Worm (Caenorhabditis elegans) whole organism, L4 larva: ENCODE data around the gene F22H10.2.

ENCODE experiments used
- D1046.2 ChIP-seq: fragments of 200-800 bp; sonication (Bioruptor generic); IDR thresholded peaks from 2 replicates; pipeline ENCODE4 v1.3.6; 2022; ENCODE audit warnings: missing genetic modification characterization, missing compliant biosample characterization
- F10B5.3 ChIP-seq: sonication (generic microtip); optimal IDR thresholded peaks from 2 replicates; lab custom pipeline; 2016; ENCODE audit warnings: mild to moderate bottlenecking, missing genetic modification characterization, missing compliant biosample characterization
- R02D3.7 ChIP-seq: fragments of 150-350 bp; sonication (generic microtip); optimal IDR thresholded peaks from 3 replicates; lab custom pipeline; 2014; ENCODE audit warnings: missing biosample characterization, missing genetic modification characterization
- T20F7.1 ChIP-seq: fragments of 200-800 bp; sonication (Bioruptor generic); optimal IDR thresholded peaks from 2 replicates; lab custom pipeline; 2018; ENCODE audit warnings: mild to moderate bottlenecking, missing genetic modification characterization, missing compliant biosample characterization
- T26A8.4 ChIP-seq: fragments of 200-800 bp; sonication (Bioruptor generic); IDR thresholded peaks from 2 replicates; pipeline ENCODE4 v1.3.6; 2022; ENCODE audit warnings: missing genetic modification characterization, missing compliant biosample characterization
- Y5F2A.4 ChIP-seq: fragments of 200-800 bp; sonication (Bioruptor generic); optimal IDR thresholded peaks from 2 replicates; lab custom pipeline; 2018; ENCODE audit warnings: mild to moderate bottlenecking, missing genetic modification characterization, missing compliant biosample characterization
- ZK337.2 ChIP-seq: fragments of 200-800 bp; sonication (Bioruptor generic); IDR thresholded peaks from 2 replicates; pipeline ENCODE4 v1.3.6; 2022; ENCODE audit warnings: missing genetic modification reagents, missing genetic modification characterization, missing compliant biosample characterization
- ZK546.5 ChIP-seq, 2 experiments: sonication (generic microtip); optimal IDR thresholded peaks; 2 replicates each; lab custom pipeline; 2017; ENCODE audit warnings: missing biosample characterization in 2 of 2, missing genetic modification characterization in 2 of 2
- ama-1 ChIP-seq: fragments of 150-350 bp; optimal IDR thresholded peaks from 2 replicates; lab custom pipeline; 2014; ENCODE audit warnings: inconsistent platforms, mixed read lengths
- ceh-44 ChIP-seq: fragments of 200-800 bp; sonication (Bioruptor generic); IDR thresholded peaks from 2 replicates; pipeline ENCODE4 v1.3.6; 2022; ENCODE audit warnings: missing genetic modification reagents, missing genetic modification characterization, missing compliant biosample characterization
- ceh-62 ChIP-seq: sonication (generic microtip); optimal IDR thresholded peaks from 2 replicates; lab custom pipeline; 2017; ENCODE audit warnings: missing biosample characterization, missing genetic modification characterization
- ces-1 ChIP-seq: fragments of 150-350 bp; sonication (generic microtip); optimal IDR thresholded peaks from 4 replicates; lab custom pipeline; 2014; ENCODE audit warnings: missing biosample characterization, missing genetic modification reagents, missing genetic modification characterization
- cey-2 ChIP-seq: sonication (generic microtip); optimal IDR thresholded peaks from 3 replicates; lab custom pipeline; 2017; ENCODE audit warnings: missing genetic modification characterization, mild to moderate bottlenecking, missing compliant biosample characterization, antibody characterized with exemption, borderline replicate concordance; ENCODE audit not compliant: insufficient read depth
- ctbp-1 ChIP-seq: fragments of 200-800 bp; sonication (Bioruptor generic); IDR thresholded peaks from 2 replicates; pipeline ENCODE4 v1.3.6; 2022; ENCODE audit warnings: missing genetic modification reagents, missing genetic modification characterization, missing compliant biosample characterization
- daf-16 ChIP-seq, 3 experiments: sonication (generic microtip); optimal IDR thresholded peaks; 2 replicates each; lab custom pipeline; 2016 to 2017; ENCODE audit warnings: missing genetic modification characterization in 3 of 3, missing genetic modification reagents in 3 of 3, mild to moderate bottlenecking in 2 of 3, missing compliant biosample characterization in 2 of 3, missing biosample characterization in 1 of 3, moderate library complexity in 1 of 3
- daf-19 ChIP-seq: fragments of 200-800 bp; sonication (Bioruptor generic); conservative IDR thresholded peaks from 2 replicates; pipeline ENCODE4 v1.3.6; 2022; ENCODE audit warnings: missing genetic modification characterization, missing compliant biosample characterization
- daf-8 ChIP-seq: fragments of 200-800 bp; sonication (Bioruptor generic); IDR thresholded peaks from 2 replicates; pipeline ENCODE4 v1.3.6; 2022; ENCODE audit warnings: missing genetic modification characterization, missing compliant biosample characterization
- dmd-9 ChIP-seq: fragments of 200-800 bp; sonication (Bioruptor generic); IDR thresholded peaks from 2 replicates; pipeline ENCODE4 v1.3.6; 2022; ENCODE audit warnings: missing genetic modification reagents, missing genetic modification characterization, missing compliant biosample characterization
- dpl-1 ChIP-seq: fragments of 150-350 bp; optimal IDR thresholded peaks from 2 replicates; lab custom pipeline; 2014; ENCODE audit warnings: missing biosample characterization, missing genetic modification reagents, missing genetic modification characterization
- duxl-1 ChIP-seq: sonication (generic microtip); optimal IDR thresholded peaks from 2 replicates; lab custom pipeline; 2016; ENCODE audit warnings: mild to moderate bottlenecking, missing genetic modification characterization, moderate library complexity, missing compliant biosample characterization; ENCODE audit not compliant: poor library complexity
- egl-27 ChIP-seq: sonication (generic microtip); optimal IDR thresholded peaks from 3 replicates; lab custom pipeline; 2017; ENCODE audit warnings: missing biosample characterization, missing genetic modification reagents, missing genetic modification characterization
- fkh-10 ChIP-seq: fragments of 150-350 bp; optimal IDR thresholded peaks from 2 replicates; lab custom pipeline; 2014; ENCODE audit warnings: missing biosample characterization, missing genetic modification reagents, missing genetic modification characterization
- jun-1 ChIP-seq: fragments of 150-350 bp; optimal IDR thresholded peaks from 2 replicates; lab custom pipeline; 2014; ENCODE audit warnings: missing biosample characterization, missing genetic modification reagents, missing genetic modification characterization
- lim-7 ChIP-seq: fragments of 200-800 bp; sonication (Bioruptor generic); IDR thresholded peaks from 2 replicates; pipeline ENCODE4 v1.3.6; 2022; ENCODE audit warnings: missing genetic modification characterization, missing compliant biosample characterization
- lin-15B ChIP-seq: fragments of 150-350 bp; sonication (generic microtip); optimal IDR thresholded peaks from 3 replicates; lab custom pipeline; 2014; ENCODE audit warnings: missing biosample characterization, missing genetic modification characterization
- lin-29 ChIP-seq: fragments of 200-800 bp; sonication (Bioruptor generic); IDR thresholded peaks from 2 replicates; pipeline ENCODE4 v1.3.6; 2022; ENCODE audit warnings: missing genetic modification reagents, missing genetic modification characterization, missing compliant biosample characterization
- lin-39 ChIP-seq: fragments of 150-350 bp; optimal IDR thresholded peaks from 2 replicates; lab custom pipeline; 2014; ENCODE audit warnings: missing biosample characterization, missing genetic modification reagents, missing genetic modification characterization
- lir-3 ChIP-seq: sonication (generic microtip); optimal IDR thresholded peaks from 2 replicates; lab custom pipeline; 2016; ENCODE audit warnings: mild to moderate bottlenecking, missing genetic modification characterization, missing compliant biosample characterization
- mdl-1 ChIP-seq, 2 experiments: fragments of 150-350 bp in 1 of 2; sonication (generic microtip) in 1 of 2; optimal IDR thresholded peaks; 2 replicates each; lab custom pipeline; 2014 to 2017; ENCODE audit warnings: missing biosample characterization in 2 of 2, missing genetic modification characterization in 2 of 2
- mdt-29 ChIP-seq: fragments of 200-800 bp; sonication (Bioruptor generic); IDR thresholded peaks from 2 replicates; pipeline ENCODE4 v1.3.6; 2022; ENCODE audit warnings: missing genetic modification reagents, missing genetic modification characterization, missing compliant biosample characterization
- mes-2 ChIP-seq: sonication (generic microtip); optimal IDR thresholded peaks from 2 replicates; lab custom pipeline; 2016; ENCODE audit warnings: missing genotype, mild to moderate bottlenecking, missing genetic modification characterization, missing compliant biosample characterization; ENCODE audit not compliant: poor library complexity, severe bottlenecking
- mxl-3 ChIP-seq: fragments of 200-800 bp; sonication (Bioruptor generic); optimal IDR thresholded peaks from 2 replicates; lab custom pipeline; 2018; ENCODE audit warnings: mild to moderate bottlenecking, missing genetic modification characterization, missing compliant biosample characterization
- nhr-25 ChIP-seq: sonication (generic microtip); optimal IDR thresholded peaks from 2 replicates; lab custom pipeline; 2017; ENCODE audit warnings: missing genetic modification characterization, mild to moderate bottlenecking, missing compliant biosample characterization, antibody characterized with exemption, moderate library complexity, borderline replicate concordance; ENCODE audit not compliant: insufficient read depth
- nhr-42 ChIP-seq: fragments of 200-800 bp; sonication (Bioruptor generic); IDR thresholded peaks from 2 replicates; pipeline ENCODE4 v1.3.6; 2022; ENCODE audit warnings: missing genetic modification characterization, missing compliant biosample characterization
- nhr-48 ChIP-seq: sonication (generic microtip); optimal IDR thresholded peaks from 2 replicates; lab custom pipeline; 2016; ENCODE audit warnings: mild to moderate bottlenecking, missing genetic modification characterization, missing compliant biosample characterization
- nhr-76 ChIP-seq: fragments of 150-350 bp; optimal IDR thresholded peaks from 2 replicates; lab custom pipeline; 2014; ENCODE audit warnings: missing biosample characterization, missing genetic modification characterization
- pha-4 ChIP-seq, 2 experiments: fragments of 150-350 bp in 1 of 2; fragments of 200-800 bp in 1 of 2; sonication (Bioruptor generic) in 1 of 2; IDR thresholded peaks in 1 of 2; optimal IDR thresholded peaks in 1 of 2; 2 replicates each; pipeline versions ENCODE4 v1.3.6 to Lab custom; 2014 to 2022; ENCODE audit warnings: missing genetic modification characterization in 2 of 2, missing genetic modification reagents in 2 of 2, missing biosample characterization in 1 of 2, missing compliant biosample characterization in 1 of 2
- saeg-2 ChIP-seq: fragments of 200-800 bp; sonication (Bioruptor generic); IDR thresholded peaks from 2 replicates; pipeline ENCODE4 v1.3.6; 2022; ENCODE audit warnings: missing genetic modification reagents, missing genetic modification characterization, missing compliant biosample characterization
- snpc-4 ChIP-seq: fragments of 150-350 bp; optimal IDR thresholded peaks from 2 replicates; lab custom pipeline; 2014; ENCODE audit warnings: missing biosample characterization, missing genetic modification characterization
- spr-1 ChIP-seq: sonication (generic microtip); optimal IDR thresholded peaks from 2 replicates; lab custom pipeline; 2016; ENCODE audit warnings: mild to moderate bottlenecking, missing genetic modification characterization, missing compliant biosample characterization
- spr-3 ChIP-seq: fragments of 200-800 bp; sonication (Bioruptor generic); optimal IDR thresholded peaks from 2 replicates; lab custom pipeline; 2018; ENCODE audit warnings: mild to moderate bottlenecking, missing genetic modification characterization, missing compliant biosample characterization
- tag-97 ChIP-seq: fragments of 200-800 bp; sonication (Bioruptor generic); IDR thresholded peaks from 2 replicates; pipeline ENCODE4 v1.3.6; 2022; ENCODE audit warnings: missing genetic modification characterization, missing compliant biosample characterization
- unc-39 ChIP-seq: sonication (generic microtip); optimal IDR thresholded peaks from 2 replicates; lab custom pipeline; 2017; ENCODE audit warnings: missing biosample characterization, missing genetic modification characterization
- unc-62 ChIP-seq, 3 experiments: fragments of 150-350 bp in 1 of 3; sonication (generic microtip); optimal IDR thresholded peaks in 2 of 3; peaks in 1 of 3; 1 replicate in 1 of 3; 2 replicates in 2 of 3; lab custom pipeline; 2014 to 2017; ENCODE audit warnings: missing biosample characterization in 3 of 3, missing genetic modification characterization in 3 of 3, missing genetic modification reagents in 3 of 3, missing genotype in 1 of 3
- vab-7 ChIP-seq: fragments of 200-800 bp; sonication (Bioruptor generic); IDR thresholded peaks from 2 replicates; pipeline ENCODE4 v1.3.6; 2022; ENCODE audit warnings: missing genetic modification reagents, missing genetic modification characterization, missing compliant biosample characterization
- zag-1 ChIP-seq: fragments of 150-350 bp; optimal IDR thresholded peaks from 2 replicates; lab custom pipeline; 2014; ENCODE audit warnings: missing biosample characterization, missing genetic modification characterization
- zfp-2 ChIP-seq: sonication (generic microtip); optimal IDR thresholded peaks from 2 replicates; lab custom pipeline; 2016; ENCODE audit warnings: mild to moderate bottlenecking, missing genetic modification characterization, missing compliant biosample characterization
- zip-11 ChIP-seq: fragments of 200-800 bp; sonication (Bioruptor generic); IDR thresholded peaks from 2 replicates; pipeline ENCODE4 v1.3.6; 2022; ENCODE audit warnings: missing genetic modification characterization, missing compliant biosample characterization
- ztf-11 ChIP-seq: fragments of 150-350 bp; optimal IDR thresholded peaks from 2 replicates; lab custom pipeline; 2014; ENCODE audit warnings: missing biosample characterization, missing genetic modification characterization
- ztf-7 ChIP-seq: fragments of 150-350 bp; optimal IDR thresholded peaks from 2 replicates; lab custom pipeline; 2014; ENCODE audit warnings: missing biosample characterization, missing genetic modification characterization

Gene F22H10.2

ce11 chrX:16695184-16695583, 15.8 kb downstream of the F22H10.2 start (continued):
- no peak for TF ChIP-seq dpl-1 (GFP tag; lab: Kevin White, UChicago)
- no peak for TF ChIP-seq saeg-2
- TF ChIP-seq ztf-11 (tag; lab: Kevin White, UChicago), result no peak
- TF ChIP-seq ZK337.2 (GFP tag; lab: Robert Waterston, UW), result no peak
- peak; percentile 59 for TF ChIP-seq duxl-1 (tag; lab: Kevin White, UChicago)
- TF ChIP-seq daf-19, result no peak
- no peak for TF ChIP-seq daf-16 (GFP tag; optimal IDR thresholded peaks at IDR 0.05; lab: Kevin White, UChicago)
- TF ChIP-seq daf-16 (tag; optimal IDR thresholded peaks at IDR 0.05; lab: Kevin White, UChicago), result peak; percentile 71
- TF ChIP-seq lin-29, result no peak
- no peak for TF ChIP-seq fkh-10
- no peak for TF ChIP-seq unc-62 (GFP tag; optimal IDR thresholded peaks at IDR 0.05 in 1 of 2; lab: Kevin White, UChicago)
- TF ChIP-seq unc-62 (tag; optimal IDR thresholded peaks at IDR 0.05; lab: Kevin White, UChicago), result no peak
- TF ChIP-seq spr-1 (tag; lab: Kevin White, UChicago), result no peak
- TF ChIP-seq zip-11 (GFP tag; lab: Robert Waterston, UW), result no peak
- no peak for TF ChIP-seq lin-15B (tag; lab: Kevin White, UChicago)
- TF ChIP-seq snpc-4 (tag; lab: Kevin White, UChicago), result no peak
- TF ChIP-seq lir-3 (tag; lab: Kevin White, UChicago), result no peak
- TF ChIP-seq ceh-44 (GFP tag; lab: Robert Waterston, UW), result no peak
- peak; percentile 49 for TF ChIP-seq ztf-7
- no peak for TF ChIP-seq mdt-29 (GFP tag; lab: Robert Waterston, UW)
- no peak for TF ChIP-seq ama-1 (lab: Kevin White, UChicago)
- TF ChIP-seq jun-1, result no peak
- TF ChIP-seq egl-27 (tag; lab: Kevin White, UChicago), result no peak
- TF ChIP-seq ceh-62 (tag; lab: Kevin White, UChicago), result no peak
- no peak for TF ChIP-seq nhr-25
- TF ChIP-seq lim-7, result no peak
- TF ChIP-seq mdl-1 (tag; optimal IDR thresholded peaks at IDR 0.05; lab: Kevin White, UChicago), result no peak
- peak; percentile 6 for TF ChIP-seq T20F7.1 (GFP tag; lab: Kevin White, UChicago)
- peak; percentile 50; the same call in 1 of the 2 replicates for TF ChIP-seq T26A8.4 (GFP tag; lab: Robert Waterston, UW)
- no peak for TF ChIP-seq nhr-76 (tag; lab: Kevin White, UChicago)
- no peak for TF ChIP-seq ces-1 (GFP tag; lab: Kevin White, UChicago)
- no peak for TF ChIP-seq lin-39 (tag; lab: Kevin White, UChicago)
- TF ChIP-seq nhr-42, result no peak
- peak; percentile 3 for TF ChIP-seq mxl-3 (GFP tag; lab: Kevin White, UChicago)
- TF ChIP-seq ZK546.5 (tag; optimal IDR thresholded peaks at IDR 0.05; lab: Kevin White, UChicago), result no peak
- TF ChIP-seq unc-39, result no peak
- no peak for TF ChIP-seq vab-7 (GFP tag; lab: Robert Waterston, UW)
- TF ChIP-seq F10B5.3 (tag; lab: Kevin White, UChicago), result no peak
- TF ChIP-seq cey-2 (tag; lab: Kevin White, UChicago), result no peak
- no peak for TF ChIP-seq nhr-48 (tag; lab: Kevin White, UChicago)
- TF ChIP-seq tag-97, result no peak
- TF ChIP-seq ctbp-1 (GFP tag; lab: Robert Waterston, UW), result no peak
- TF ChIP-seq pha-4 (GFP tag; IDR thresholded peaks at IDR 0.05; lab: Robert Waterston, UW), result no peak
- TF ChIP-seq pha-4 (tag; optimal IDR thresholded peaks at IDR 0.05; lab: Kevin White, UChicago), result no peak
- no peak for TF ChIP-seq Y5F2A.4 (GFP tag; lab: Kevin White, UChicago)
- peak; percentile 58 for TF ChIP-seq mes-2
- TF ChIP-seq daf-8 (GFP tag; lab: Robert Waterston, UW), result no peak
- no peak for TF ChIP-seq zag-1
- TF ChIP-seq zfp-2 (tag; lab: Kevin White, UChicago), result no peak
- no peak for TF ChIP-seq D1046.2 (GFP tag; lab: Robert Waterston, UW)
- TF ChIP-seq spr-3 (GFP tag; lab: Kevin White, UChicago), result no peak
- no peak for TF ChIP-seq dmd-9
- no peak for TF ChIP-seq R02D3.7 (tag; lab: Kevin White, UChicago)
